Worm (Caenorhabditis elegans): ENCODE data around the gene R01E6.7.

Gene R01E6.7

DNA sequence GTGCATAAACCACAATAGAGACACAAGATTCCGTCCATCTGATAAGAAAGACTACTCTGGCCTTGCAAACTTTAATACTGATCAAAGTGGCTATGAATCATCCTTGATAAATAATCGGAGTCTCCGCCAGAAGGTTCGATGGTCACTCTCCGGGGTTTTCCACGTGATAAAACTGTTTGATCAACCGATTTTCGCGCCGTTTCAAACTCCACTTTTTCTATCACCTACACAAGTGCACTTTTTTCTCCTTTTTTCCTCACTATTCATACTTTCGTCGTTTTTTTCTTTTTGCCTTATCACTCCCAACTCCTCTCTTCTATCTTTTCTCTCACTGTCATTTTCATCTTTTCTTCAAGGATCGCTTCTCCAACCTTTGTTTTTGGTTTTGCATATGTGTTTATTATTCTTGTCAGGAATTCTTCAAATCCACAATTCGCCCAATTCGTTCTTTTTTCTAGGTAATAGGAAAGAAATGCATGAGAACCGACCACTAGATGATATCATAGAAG is 41.1 kb downstream of the R01E6.7 start, which contains the start of gene F18H3.4 (continued):
- TF ChIP-seq nhr-76 (tag; optimal IDR thresholded peaks at IDR 0.05) (peak; percentile 30), jun-1 (tag; optimal IDR thresholded peaks at IDR 0.05) (peak; percentile 48), attf-4 (tag; optimal IDR thresholded peaks at IDR 0.05) (no peak), mes-2 (tag; optimal IDR thresholded peaks at IDR 0.05; ENCODE audit: poor library complexity, severe bottlenecking) (peak; percentile 43), spr-3 (GFP tag; optimal IDR thresholded peaks at IDR 0.05) (no peak), egl-27 (tag; optimal IDR thresholded peaks at IDR 0.05) (no peak), ZK546.5 (tag; optimal IDR thresholded peaks at IDR 0.05) (no peak), F10B5.3 (tag; optimal IDR thresholded peaks at IDR 0.05) (no peak), nhr-25 (tag; optimal IDR thresholded peaks at IDR 0.05; ENCODE audit: borderline replicate concordance, insufficient read depth) (no peak), nhr-111 (GFP tag; optimal IDR thresholded peaks at IDR 0.05) (no peak), unc-62 (GFP tag; optimal IDR thresholded peaks at IDR 0.05 in 1 of 2) (peak in 1 of 2 experiments; percentile 72), unc-62 (tag; optimal IDR thresholded peaks at IDR 0.05) (no peak), arid-1 (GFP tag; conservative IDR thresholded peaks at IDR 0.05) (no peak), dmd-6 (GFP tag; IDR thresholded peaks at IDR 0.05) (peak; percentile 97), D1046.2 (GFP tag; IDR thresholded peaks at IDR 0.05) (no peak), hif-1 (tag; optimal IDR thresholded peaks at IDR 0.05) (peak in 1 of 2 experiments; percentile 31), mdl-1 (tag; optimal IDR thresholded peaks at IDR 0.05) (peak; percentile 12 to 77), mep-1 (tag; optimal IDR thresholded peaks at IDR 0.05) (peak; percentile 66), hlh-30 (tag; optimal IDR thresholded peaks at IDR 0.05; ENCODE audit: insufficient read depth) (peak; percentile 75), nhr-42 (GFP tag; IDR thresholded peaks at IDR 0.05) (peak; percentile 25; the same call in 1 of the 2 replicates), rbr-2 (tag; optimal IDR thresholded peaks at IDR 0.05) (no peak), lin-1 (GFP tag; IDR thresholded peaks at IDR 0.05) (peak; percentile 50; the same call in 1 of the 2 replicates), mxl-3 (GFP tag; optimal IDR thresholded peaks at IDR 0.05) (peak; percentile 48), set-16 (GFP tag; IDR thresholded peaks at IDR 0.05) (no peak), Y5F2A.4 (GFP tag; optimal IDR thresholded peaks at IDR 0.05) (no peak), hmg-1.1 (GFP tag; IDR thresholded peaks at IDR 0.05) (0 out of 2 replicates have a peak, but pooled peaks have one; percentile 19), sdz-12 (GFP tag; optimal IDR thresholded peaks at IDR 0.05) (no peak), nhr-41 (GFP tag; IDR thresholded peaks at IDR 0.05) (peak; percentile 46; the same call in 1 of the 2 replicates), lim-7 (GFP tag; IDR thresholded peaks at IDR 0.05) (no peak), lin-38 (GFP tag; IDR thresholded peaks at IDR 0.05) (0 out of 2 replicates have a peak, but pooled peaks have one; percentile 20), php-3 (GFP tag; IDR thresholded peaks at IDR 0.05) (peak; percentile 95), unc-39 (tag; optimal IDR thresholded peaks at IDR 0.05) (no peak)

DNA sequence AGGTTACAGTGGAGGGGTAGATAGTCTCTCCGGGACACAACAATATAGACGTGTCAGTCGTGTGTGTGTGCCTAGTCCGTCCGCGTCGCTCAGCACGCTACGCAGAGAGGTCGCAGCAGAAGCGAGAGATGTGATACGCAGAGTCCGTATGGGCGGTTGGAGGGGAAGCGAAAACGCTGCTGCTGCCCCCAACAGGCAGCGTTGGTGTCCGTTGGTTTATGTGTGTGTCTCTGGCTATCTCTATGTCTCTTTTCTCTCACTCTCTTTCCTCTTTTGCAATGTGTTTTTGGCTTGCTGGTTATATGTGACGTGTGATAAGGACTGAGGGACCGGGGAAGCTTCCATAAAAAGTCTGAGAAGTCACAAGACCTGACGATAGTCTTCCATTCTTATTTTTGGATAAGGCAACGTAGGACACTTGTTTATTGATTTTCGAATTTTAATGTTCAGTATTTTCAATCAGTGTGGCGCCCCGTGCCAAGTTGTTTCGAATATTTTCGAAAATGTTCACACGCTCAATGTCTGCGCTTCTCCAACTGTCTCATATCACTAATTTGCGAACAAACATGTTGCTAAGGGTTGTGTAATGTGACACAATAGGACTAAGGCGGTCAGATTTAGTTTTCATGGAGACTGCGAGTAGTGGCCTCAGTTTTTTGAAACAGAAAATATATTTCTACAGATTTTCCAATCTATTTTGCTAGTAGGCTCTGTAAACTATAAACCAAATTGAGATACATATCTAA is 42.2 kb downstream of the R01E6.7 start, which contains the start of gene pab-2:
TSS of gene pab-2 (minus strand) at position 69 of the 746 bp plus-strand sequence.
- TF ChIP-seq zag-1 (tag; optimal IDR thresholded peaks at IDR 0.05) (peak; percentile 54), hlh-11 (tag; optimal IDR thresholded peaks at IDR 0.05) (peak; percentile 98), hif-1 (tag; optimal IDR thresholded peaks at IDR 0.05) (peak in 1 of 2 experiments; percentile 59), lir-3 (tag; optimal IDR thresholded peaks at IDR 0.05) (no peak), dmd-8 (GFP tag; IDR thresholded peaks at IDR 0.05) (0 out of 2 replicates have a peak, but pooled peaks have one; percentile 54), nhr-28 (tag; optimal IDR thresholded peaks at IDR 0.05) (peak; percentile 87), lsy-2 (tag; optimal IDR thresholded peaks at IDR 0.05) (peak; percentile 43 to 82), ces-1 (GFP tag; optimal IDR thresholded peaks at IDR 0.05) (no peak), tra-1 (GFP tag; IDR thresholded peaks at IDR 0.05) (peak; percentile 85), set-16 (GFP tag; IDR thresholded peaks at IDR 0.05) (peak; percentile 81), lin-13 (GFP tag; optimal IDR thresholded peaks at IDR 0.05) (peak; percentile 41), mdl-1 (tag; optimal IDR thresholded peaks at IDR 0.05) (peak; percentile 70 to 87), daf-8 (GFP tag; IDR thresholded peaks at IDR 0.05) (no peak), pha-4 (GFP tag; IDR thresholded peaks at IDR 0.05) (peak; percentile 49; the same call in 1 of the 2 replicates), pha-4 (tag; optimal IDR thresholded peaks at IDR 0.05) (no peak), Y5F2A.4 (GFP tag; optimal IDR thresholded peaks at IDR 0.05) (no peak), mep-1 (tag; optimal IDR thresholded peaks at IDR 0.05) (peak; percentile 88), mxl-2 (GFP tag; conservative IDR thresholded peaks at IDR 0.05) (0 out of 2 replicates have a peak, but pooled peaks have one; percentile 61), lin-38 (GFP tag; IDR thresholded peaks at IDR 0.05) (peak; percentile 58), mes-2 (tag; optimal IDR thresholded peaks at IDR 0.05; ENCODE audit: poor library complexity, severe bottlenecking) (peak; percentile 59), rbr-2 (tag; optimal IDR thresholded peaks at IDR 0.05) (peak; percentile 87), madf-9 (GFP tag; conservative IDR thresholded peaks at IDR 0.05) (peak; percentile 72), F44E2.7 (GFP tag; IDR thresholded peaks at IDR 0.05) (0 out of 2 replicates have a peak, but pooled peaks have one; percentile 35)
